Fruit fly (Drosophila melanogaster): ENCODE results near the gene Hsc70-1.
A peak's percentile ranks its signal among the peaks of the same experiment; 100 is the strongest.

Gene Hsc70-1

DNA sequence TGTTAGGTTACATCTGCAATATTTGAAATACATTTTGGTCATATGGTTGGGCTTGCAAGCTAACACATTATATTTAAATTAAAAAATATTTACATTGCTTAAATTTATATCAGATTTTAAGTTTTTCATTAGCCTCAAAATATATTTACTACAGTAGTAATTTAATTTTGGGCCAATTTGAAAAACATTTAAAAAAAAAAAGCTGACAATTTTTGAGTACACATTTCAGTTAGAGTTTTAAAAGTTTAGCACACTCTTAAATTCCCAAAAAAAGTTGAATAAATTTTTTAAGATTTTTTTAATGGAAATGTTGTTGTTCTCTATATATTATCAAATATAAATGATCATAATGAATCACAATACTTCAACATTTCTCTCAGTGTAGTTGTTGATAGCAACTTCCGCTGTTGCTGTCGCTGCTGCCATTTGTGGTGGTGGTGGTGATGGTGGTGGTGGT lies 16.6 kb upstream of the Hsc70-1 start:
- TF ChIP-seq CG14711 (tag; optimal IDR thresholded peaks at IDR 0.05), result peak; percentile 13
- TF ChIP-seq cic (GFP tag; optimal IDR thresholded peaks at IDR 0.05), result no peak
- TF ChIP-seq CG11617 (GFP tag; optimal IDR thresholded peaks at IDR 0.05), result peak; percentile 3
- peak; percentile 44 for TF ChIP-seq bab1 (GFP tag; optimal IDR thresholded peaks at IDR 0.05)

DNA sequence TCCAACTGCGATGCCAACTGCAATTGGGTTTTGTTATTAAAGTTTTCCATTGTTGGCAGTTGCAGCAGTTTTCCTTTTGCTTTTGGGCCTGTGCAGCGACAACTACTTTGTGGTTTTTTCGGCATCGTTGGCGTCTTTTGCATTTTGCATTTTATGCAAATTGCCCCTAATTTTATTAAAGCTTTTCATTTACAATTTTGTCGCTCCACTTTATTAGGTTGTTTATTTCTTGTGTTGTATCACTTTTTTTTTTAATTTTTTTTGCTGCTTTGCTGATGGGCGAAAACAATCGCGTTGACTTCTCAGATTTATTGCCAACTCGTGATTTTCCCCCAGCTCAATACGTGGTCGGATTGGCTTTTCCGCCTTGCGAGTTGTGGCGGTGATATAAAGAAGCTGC lies 16.1 kb upstream of the Hsc70-1 start:
- TF ChIP-seq tj (GFP tag; optimal IDR thresholded peaks at IDR 0.05) (peak; percentile 93), Crg-1 (GFP tag; optimal IDR thresholded peaks at IDR 0.05) (no peak), CG5204 (GFP tag; optimal IDR thresholded peaks at IDR 0.05) (no peak), pad (GFP tag; optimal IDR thresholded peaks at IDR 0.05) (no peak), CG14711 (tag; optimal IDR thresholded peaks at IDR 0.05) (no peak)

DNA sequence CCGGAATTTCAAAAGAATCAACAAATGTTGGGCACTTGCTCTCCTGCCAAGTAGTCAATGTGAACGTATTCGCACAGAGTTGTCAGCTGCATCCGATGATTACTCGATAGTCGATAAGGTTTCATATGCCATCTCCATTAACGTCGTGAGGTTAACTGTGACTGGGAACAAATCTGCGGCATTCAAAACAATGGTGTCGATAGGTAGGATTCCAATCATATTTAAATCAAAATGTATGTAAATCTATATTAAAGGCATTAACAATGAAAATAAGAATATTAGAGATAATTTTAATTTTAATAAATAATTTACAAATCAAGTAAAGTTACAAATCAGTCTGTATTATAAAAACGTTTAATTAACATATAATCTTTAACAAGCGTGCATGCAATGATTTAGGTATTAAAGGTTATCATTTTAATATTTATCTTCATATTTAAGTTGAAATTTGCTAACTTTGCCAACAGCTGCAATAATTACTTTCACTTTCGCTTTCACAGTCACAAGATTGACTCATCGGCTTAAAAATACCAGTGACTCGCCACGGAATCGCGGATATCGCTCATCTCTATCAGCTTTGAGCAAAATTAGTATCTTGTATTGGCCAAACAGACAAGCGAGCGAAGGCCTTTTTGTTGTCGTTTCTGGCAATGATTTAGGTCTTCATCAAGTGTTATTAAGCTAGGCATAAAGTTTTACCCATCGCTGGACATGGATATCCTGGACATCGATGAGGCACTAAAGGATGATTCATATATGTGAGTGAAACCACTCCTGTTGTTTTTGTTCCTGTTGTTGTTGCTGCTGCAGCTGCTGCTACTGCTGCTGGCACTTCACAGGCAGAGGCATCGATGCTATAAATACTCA lies 9.0 kb upstream of the Hsc70-1 start, which contains the start of the genes Meics, Nxf3 and ssp2:
Meics (minus strand) TSS at position 68 of the 867 bp plus-strand sequence.
Nxf3 (plus strand) TSS at position 569 of the 867 bp plus-strand sequence.
ssp2 (plus strand) TSS at position 569 of the 867 bp plus-strand sequence.
- TF ChIP-seq toe (GFP tag; optimal IDR thresholded peaks at IDR 0.05), result peak; percentile 54
- TF ChIP-seq bab1 (GFP tag; optimal IDR thresholded peaks at IDR 0.05), result no peak
- TF ChIP-seq ovo (GFP tag; optimal IDR thresholded peaks at IDR 0.05), result no peak
- peak; percentile 28 for TF ChIP-seq CG1620 (GFP tag; optimal IDR thresholded peaks at IDR 0.05)
- TF ChIP-seq CG7101 (tag; optimal IDR thresholded peaks at IDR 0.05), result no peak
- TF ChIP-seq pad (GFP tag; optimal IDR thresholded peaks at IDR 0.05), result peak; percentile 27
- TF ChIP-seq Hr96 (GFP tag; optimal IDR thresholded peaks at IDR 0.05), result peak; percentile 52
- TF ChIP-seq Crg-1 (GFP tag; optimal IDR thresholded peaks at IDR 0.05), result peak; percentile 49
- no peak for TF ChIP-seq CG12768 (GFP tag; optimal IDR thresholded peaks at IDR 0.05)
- TF ChIP-seq CG33017 (tag; optimal IDR thresholded peaks at IDR 0.05), result peak; percentile 16
- peak; percentile 29 for TF ChIP-seq CG5204 (GFP tag; optimal IDR thresholded peaks at IDR 0.05)
- TF ChIP-seq tj (GFP tag; optimal IDR thresholded peaks at IDR 0.05), result peak; percentile 24
- TF ChIP-seq Mnt (GFP tag; optimal IDR thresholded peaks at IDR 0.05), result no peak
- no peak for TF ChIP-seq cnc (optimal IDR thresholded peaks at IDR 0.05)
- peak; percentile 33 for TF ChIP-seq CG11617 (GFP tag; optimal IDR thresholded peaks at IDR 0.05)
- TF ChIP-seq cic (GFP tag; optimal IDR thresholded peaks at IDR 0.05), result no peak
- TF ChIP-seq CG14711 (tag; optimal IDR thresholded peaks at IDR 0.05), result peak; percentile 90
- peak; percentile 64 for TF ChIP-seq CG7045 (GFP tag; optimal IDR thresholded peaks at IDR 0.05)
- no peak for TF ChIP-seq Clk (GFP tag; optimal IDR thresholded peaks at IDR 0.05)
- peak; percentile 98 for TF ChIP-seq kay (GFP tag; ENCODE audit: borderline replicate concordance)

DNA sequence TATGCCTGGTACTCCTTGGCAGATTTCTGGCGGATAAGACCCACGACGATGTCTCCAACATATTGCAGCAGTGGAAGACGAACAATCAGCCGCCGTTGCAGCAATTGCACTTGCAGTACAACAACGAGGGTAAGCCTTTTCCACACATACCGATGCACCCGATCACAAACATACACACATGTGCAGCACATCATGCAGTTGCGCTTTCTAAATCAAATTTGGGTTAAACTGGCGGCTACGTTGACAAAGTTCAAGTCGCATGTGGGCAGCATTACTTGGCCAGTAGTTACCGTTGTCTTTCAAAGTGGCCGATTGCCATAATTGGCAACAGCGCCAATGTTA lies 8.4 kb upstream of the Hsc70-1 start:
- no peak for TF ChIP-seq CG5204 (GFP tag; optimal IDR thresholded peaks at IDR 0.05)
- no peak for TF ChIP-seq cic (GFP tag; optimal IDR thresholded peaks at IDR 0.05)
- no peak for TF ChIP-seq cnc (optimal IDR thresholded peaks at IDR 0.05)
- no peak for TF ChIP-seq toe (GFP tag; optimal IDR thresholded peaks at IDR 0.05)
- no peak for TF ChIP-seq Mnt (GFP tag; optimal IDR thresholded peaks at IDR 0.05)
- no peak for TF ChIP-seq ovo (GFP tag; optimal IDR thresholded peaks at IDR 0.05)
- TF ChIP-seq CG14711 (tag; optimal IDR thresholded peaks at IDR 0.05), result no peak
- TF ChIP-seq CG7101 (tag; optimal IDR thresholded peaks at IDR 0.05), result no peak
- no peak for TF ChIP-seq CG33017 (tag; optimal IDR thresholded peaks at IDR 0.05)
- TF ChIP-seq CG11617 (GFP tag; optimal IDR thresholded peaks at IDR 0.05), result no peak
- no peak for TF ChIP-seq bab1 (GFP tag; optimal IDR thresholded peaks at IDR 0.05)
- no peak for TF ChIP-seq Crg-1 (GFP tag; optimal IDR thresholded peaks at IDR 0.05)
- TF ChIP-seq CG1620 (GFP tag; optimal IDR thresholded peaks at IDR 0.05), result no peak
- no peak for TF ChIP-seq Hr96 (GFP tag; optimal IDR thresholded peaks at IDR 0.05)
- TF ChIP-seq CG7045 (GFP tag; optimal IDR thresholded peaks at IDR 0.05), result no peak
- no peak for TF ChIP-seq pad (GFP tag; optimal IDR thresholded peaks at IDR 0.05)
- no peak for TF ChIP-seq CG12768 (GFP tag; optimal IDR thresholded peaks at IDR 0.05)
- TF ChIP-seq kay (GFP tag; ENCODE audit: borderline replicate concordance), result no peak
- TF ChIP-seq Clk (GFP tag; optimal IDR thresholded peaks at IDR 0.05), result no peak
- TF ChIP-seq tj (GFP tag; optimal IDR thresholded peaks at IDR 0.05), result no peak

DNA sequence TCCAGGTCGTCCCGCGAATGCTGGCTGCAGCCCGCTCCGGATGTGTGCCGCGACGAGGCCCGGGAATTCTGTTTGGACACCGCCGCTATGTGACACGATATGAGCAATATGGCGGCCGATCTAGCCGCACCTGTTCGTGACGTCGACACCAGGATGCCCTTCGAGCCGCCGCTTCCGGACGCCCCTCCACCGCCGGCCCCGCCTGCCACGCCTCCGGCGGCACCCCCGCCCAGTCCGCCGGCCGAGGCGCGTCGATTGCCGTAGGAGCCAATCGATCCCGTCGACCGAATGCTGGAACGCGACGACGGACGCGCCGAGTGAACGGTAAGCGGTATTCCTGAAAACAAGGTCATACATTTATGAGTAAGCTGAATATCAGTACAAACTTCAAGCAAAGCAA lies 8.7 kb downstream of the Hsc70-1 start:
- no peak for TF ChIP-seq Clk (GFP tag; optimal IDR thresholded peaks at IDR 0.05)
- TF ChIP-seq cnc (optimal IDR thresholded peaks at IDR 0.05), result no peak
- no peak for TF ChIP-seq CG33017 (tag; optimal IDR thresholded peaks at IDR 0.05)
- no peak for TF ChIP-seq pad (GFP tag; optimal IDR thresholded peaks at IDR 0.05)

dm6 chr3L:13986330-13986729 lies 12.5 kb downstream of the Hsc70-1 start, which contains the start of gene CG17362:
Gene CG17362, plus strand, starts transcription at chr3L:13986620.
- no peak for TF ChIP-seq tj (GFP tag; optimal IDR thresholded peaks at IDR 0.05)
- TF ChIP-seq cic (GFP tag; optimal IDR thresholded peaks at IDR 0.05), result no peak
- no peak for TF ChIP-seq CG11617 (GFP tag; optimal IDR thresholded peaks at IDR 0.05)

DNA sequence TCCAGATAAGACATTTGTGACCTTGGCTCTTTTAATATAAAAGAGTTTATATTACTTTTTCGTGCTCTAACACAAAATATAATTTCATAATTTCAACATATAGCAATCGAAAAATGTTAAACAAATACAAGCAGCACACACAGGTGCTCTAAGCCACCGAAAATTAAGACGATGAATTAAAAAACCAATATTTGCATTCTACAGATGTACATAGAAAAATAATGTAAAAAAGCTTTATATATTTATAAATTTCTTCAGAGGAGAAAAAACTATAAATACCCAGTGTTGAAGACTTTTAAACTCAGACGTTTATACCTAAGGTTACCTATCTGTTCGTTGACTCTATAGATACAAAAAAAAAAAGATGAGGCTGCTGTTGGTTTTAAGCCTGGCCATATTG lies 13.7 kb downstream of the Hsc70-1 start, which contains the start of gene CG9040:
CG9040 (plus strand) TSS at position 301 of the 400 bp plus-strand sequence.
- TF ChIP-seq CG1620 (GFP tag; optimal IDR thresholded peaks at IDR 0.05) (no peak), Clk (GFP tag; optimal IDR thresholded peaks at IDR 0.05) (no peak), Hr96 (GFP tag; optimal IDR thresholded peaks at IDR 0.05) (no peak), bab1 (GFP tag; optimal IDR thresholded peaks at IDR 0.05) (no peak), CG5204 (GFP tag; optimal IDR thresholded peaks at IDR 0.05) (no peak), tj (GFP tag; optimal IDR thresholded peaks at IDR 0.05) (no peak), ovo (GFP tag; optimal IDR thresholded peaks at IDR 0.05) (no peak), Crg-1 (GFP tag; optimal IDR thresholded peaks at IDR 0.05) (no peak)

All from whole organism, adult.